Worm (Caenorhabditis elegans): ENCODE results near the gene C48B4.7.

DNA sequence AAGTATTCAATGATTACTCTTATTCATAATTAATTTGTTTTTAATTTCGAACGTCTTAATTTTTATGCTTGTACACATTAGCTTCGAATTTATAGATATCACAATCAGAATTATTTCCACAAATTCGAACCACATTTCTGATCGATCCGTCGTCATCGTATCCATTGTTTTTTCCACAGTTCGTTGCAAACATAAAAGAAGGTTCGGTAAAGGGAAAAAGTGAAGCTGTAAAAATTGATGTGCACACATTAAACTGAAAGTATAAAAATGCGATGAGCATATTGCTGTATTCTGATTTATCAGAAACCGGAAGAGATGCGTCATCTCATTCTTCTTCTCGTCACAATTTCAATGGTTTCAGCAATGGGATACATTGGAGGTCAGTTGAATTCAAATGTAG, 37.8 kb upstream of the C48B4.7 start, which contains the start of gene C48B4.12:
- TF ChIP-seq klf-2 (GFP tag; conservative IDR thresholded peaks at IDR 0.05): no peak
- no peak for TF ChIP-seq ztf-29 (GFP tag; IDR thresholded peaks at IDR 0.05)

All from whole organism, midembryonic.